Fruit fly (Drosophila melanogaster) whole organism, embryonic: ENCODE measurements around the gene CG12289.

Experiments used
- Aef1 ChIP-seq: fragments of 200-800 bp; sonication (Bioruptor generic); IDR thresholded peaks from 3 replicates; pipeline ENCODE4 v1.3.6; 2022; ENCODE audit warnings: missing biosample characterization, missing genetic modification characterization
- Awh ChIP-seq: fragments of 200-800 bp; sonication (Bioruptor generic); IDR thresholded peaks from 2 replicates; pipeline ENCODE4, ENCODE4 v1.3.6; 2022; ENCODE audit warnings: missing biosample characterization, missing genetic modification characterization
- Bgb ChIP-seq: fragments of 200-800 bp; sonication (Bioruptor generic); IDR thresholded peaks from 2 replicates; pipeline ENCODE4 v1.3.6; 2022; ENCODE audit warnings: missing biosample characterization, missing genetic modification characterization; ENCODE audit not compliant: partially characterized antibody
- CG10543 ChIP-seq: fragments of 200-800 bp; sonication (Bioruptor generic); optimal IDR thresholded peaks from 3 replicates; lab custom pipeline; 2017; ENCODE audit warnings: missing biosample characterization, mild to moderate bottlenecking, missing genetic modification characterization, moderate library complexity
- CG10959 ChIP-seq: fragments of 200-800 bp; sonication (Bioruptor generic); IDR thresholded peaks from 2 replicates; pipeline ENCODE4 v1.3.6; 2022; ENCODE audit warnings: missing biosample characterization, missing genetic modification characterization
- CG10979 ChIP-seq: fragments of 200-800 bp; sonication (Bioruptor generic); optimal IDR thresholded peaks from 2 replicates; lab custom pipeline; 2018; ENCODE audit warnings: missing biosample characterization, mild to moderate bottlenecking, missing genetic modification characterization, moderate library complexity
- CG11093 ChIP-seq: fragments of 200-800 bp; sonication (Bioruptor generic); IDR thresholded peaks from 3 replicates; pipeline ENCODE4 v1.3.6; 2022; ENCODE audit warnings: missing biosample characterization, missing genetic modification characterization
- CG11456 ChIP-seq: fragments of 200-800 bp; sonication (Bioruptor generic); IDR thresholded peaks from 3 replicates; pipeline ENCODE4 v1.3.6; 2022; ENCODE audit warnings: missing biosample characterization, missing genetic modification characterization
- CG11504 ChIP-seq: fragments of 200-800 bp; sonication (Bioruptor generic); optimal IDR thresholded peaks from 3 replicates; lab custom pipeline; 2019; ENCODE audit warnings: missing biosample characterization, mild to moderate bottlenecking, missing genetic modification characterization, moderate library complexity
- CG11723 ChIP-seq: fragments of 200-800 bp; sonication (Bioruptor generic); optimal IDR thresholded peaks from 2 replicates; lab custom pipeline; 2017; ENCODE audit warnings: missing biosample characterization, mild to moderate bottlenecking, missing genetic modification characterization
- CG13624 ChIP-seq: fragments of 200-800 bp; sonication (Bioruptor generic); optimal IDR thresholded peaks from 2 replicates; lab custom pipeline; 2016; ENCODE audit warnings: missing biosample characterization, missing genetic modification characterization
- CG14441 ChIP-seq: fragments of 200-800 bp; sonication (Bioruptor generic); IDR thresholded peaks from 2 replicates; pipeline ENCODE4 v1.3.6; 2022; ENCODE audit warnings: missing biosample characterization, missing genetic modification characterization
- CG15696 ChIP-seq: fragments of 200-800 bp; sonication (Bioruptor generic); optimal IDR thresholded peaks from 2 replicates; lab custom pipeline; 2019; ENCODE audit warnings: missing biosample characterization, mild to moderate bottlenecking, missing genetic modification characterization, moderate library complexity
- CG16779 ChIP-seq: fragments of 200-800 bp; sonication (Bioruptor generic); IDR thresholded peaks from 2 replicates; pipeline ENCODE4 v1.3.6; 2022; ENCODE audit warnings: missing biosample characterization, missing genetic modification characterization
- CG17361 ChIP-seq: fragments of 200-800 bp; sonication (Bioruptor generic); IDR thresholded peaks from 3 replicates; pipeline ENCODE4 v1.3.6; 2022; ENCODE audit warnings: missing biosample characterization, missing genetic modification characterization
- CG18599 ChIP-seq: fragments of 200-800 bp; sonication (Bioruptor generic); optimal IDR thresholded peaks from 3 replicates; lab custom pipeline; 2017; ENCODE audit warnings: missing biosample characterization, missing genetic modification characterization, mild to moderate bottlenecking, moderate library complexity, missing genetic modification reagents
- CG2129 ChIP-seq: fragments of 200-800 bp; sonication (Bioruptor generic); IDR thresholded peaks from 2 replicates; pipeline ENCODE4 v1.3.6; 2022; ENCODE audit warnings: missing biosample characterization, missing genetic modification characterization; ENCODE audit not compliant: partially characterized antibody
- CG2712 ChIP-seq: fragments of 200-800 bp; optimal IDR thresholded peaks from 3 replicates; lab custom pipeline; 2019; ENCODE audit warnings: missing biosample characterization, mild to moderate bottlenecking, missing genetic modification characterization, moderate library complexity
- CG30403 ChIP-seq: fragments of 200-800 bp; sonication (Bioruptor generic); optimal IDR thresholded peaks from 3 replicates; lab custom pipeline; 2016; ENCODE audit warnings: missing biosample characterization, missing genetic modification characterization
- CG32772 ChIP-seq: fragments of 200-800 bp; sonication (Bioruptor generic); IDR thresholded peaks from 2 replicates; pipeline ENCODE4 v1.3.6; 2022; ENCODE audit warnings: missing biosample characterization, missing genetic modification characterization
- CG3407 ChIP-seq: fragments of 200-800 bp; sonication (Bioruptor generic); optimal IDR thresholded peaks from 2 replicates; lab custom pipeline; 2018; ENCODE audit warnings: missing biosample characterization, mild to moderate bottlenecking, missing genetic modification characterization
- CG4360 ChIP-seq: fragments of 200-800 bp; sonication (Bioruptor generic); IDR thresholded peaks from 2 replicates; pipeline ENCODE4 v1.3.6; 2022; ENCODE audit warnings: missing biosample characterization, missing genetic modification characterization
- CG6689 ChIP-seq: fragments of 200-800 bp; sonication (Bioruptor generic); IDR thresholded peaks from 2 replicates; pipeline ENCODE4 v1.3.6; 2022; ENCODE audit warnings: missing biosample characterization, missing genetic modification characterization
- CG8359 ChIP-seq: fragments of 200-800 bp; sonication (Bioruptor generic); optimal IDR thresholded peaks from 2 replicates; lab custom pipeline; 2017; ENCODE audit warnings: missing biosample characterization, mild to moderate bottlenecking, missing genetic modification characterization, borderline replicate concordance
- CkIIα-i1 ChIP-seq: fragments of 200-800 bp; sonication (Bioruptor generic); IDR thresholded peaks from 2 replicates; pipeline ENCODE4 v1.3.6; 2022; ENCODE audit warnings: missing biosample characterization, missing genetic modification characterization
- Dfd ChIP-seq, 2 experiments: fragments of >200 bp; optimal IDR thresholded peaks; 2 replicates each; lab custom pipeline; 2017; ENCODE audit warnings: missing biosample characterization in 2 of 2, missing genetic modification characterization in 2 of 2
- ERR ChIP-seq: fragments of 200-800 bp; sonication (Bioruptor generic); optimal IDR thresholded peaks from 2 replicates; lab custom pipeline; 2016; ENCODE audit warnings: missing biosample characterization, missing genetic modification characterization
- Fer1 ChIP-seq: fragments of 200-800 bp; sonication (Bioruptor generic); optimal IDR thresholded peaks from 2 replicates; lab custom pipeline; 2017; ENCODE audit warnings: missing biosample characterization, mild to moderate bottlenecking, missing genetic modification characterization
- H15 ChIP-seq: fragments of 200-800 bp; sonication (Bioruptor generic); IDR thresholded peaks from 3 replicates; pipeline ENCODE4 v1.3.6; 2022; ENCODE audit warnings: missing biosample characterization, missing genetic modification characterization
- Hr39 ChIP-seq: fragments of >200 bp; optimal IDR thresholded peaks from 2 replicates; lab custom pipeline; 2017
- Lhr ChIP-seq: fragments of 200-800 bp; sonication (Bioruptor generic); optimal IDR thresholded peaks from 3 replicates; lab custom pipeline; 2017; ENCODE audit warnings: mild to moderate bottlenecking, missing biosample characterization, missing genetic modification reagents, missing genetic modification characterization
- Med ChIP-seq: fragments of 200-800 bp; sonication (Bioruptor generic); peaks from one replicate; lab custom pipeline; 2016; ENCODE audit warnings: missing biosample characterization, missing genetic modification characterization, mild to moderate bottlenecking, inconsistent platforms, moderate library complexity
- Neu2 ChIP-seq: fragments of 200-800 bp; sonication (Bioruptor generic); optimal IDR thresholded peaks from 3 replicates; lab custom pipeline; 2016; ENCODE audit warnings: missing biosample characterization, missing genetic modification characterization, borderline replicate concordance
- NfI ChIP-seq: fragments of 200-800 bp; sonication (Bioruptor generic); optimal IDR thresholded peaks from 3 replicates; lab custom pipeline; 2018; ENCODE audit warnings: missing biosample characterization, mild to moderate bottlenecking, missing genetic modification characterization, moderate library complexity
- Optix ChIP-seq: fragments of 200-800 bp; sonication (Bioruptor generic); IDR thresholded peaks from 3 replicates; pipeline ENCODE4 v1.3.6; 2022; ENCODE audit warnings: missing biosample characterization, missing genetic modification characterization
- Rx ChIP-seq: fragments of 200-800 bp; sonication (Bioruptor generic); IDR thresholded peaks from 2 replicates; pipeline ENCODE4 v1.3.6; 2022; ENCODE audit warnings: missing biosample characterization, missing genetic modification characterization
- ara ChIP-seq: fragments of 200-800 bp; sonication (Bioruptor generic); IDR thresholded peaks from 2 replicates; pipeline ENCODE4 v1.3.6; 2022; ENCODE audit warnings: missing biosample characterization, missing genetic modification characterization
- az2 ChIP-seq: fragments of 200-800 bp; sonication (Bioruptor generic); optimal IDR thresholded peaks from 3 replicates; lab custom pipeline; 2016; ENCODE audit warnings: missing biosample characterization, missing genetic modification characterization
- ci ChIP-seq: fragments of 200-800 bp; sonication (Bioruptor generic); IDR thresholded peaks from 3 replicates; pipeline ENCODE4 v1.3.6; 2022; ENCODE audit warnings: missing biosample characterization, missing genetic modification characterization
- dati ChIP-seq: fragments of 200-800 bp; sonication (Bioruptor generic); IDR thresholded peaks from 2 replicates; pipeline ENCODE4 v1.3.6; 2022; ENCODE audit warnings: missing biosample characterization, missing genetic modification characterization
- gem ChIP-seq: fragments of 200-800 bp; sonication (Bioruptor generic); optimal IDR thresholded peaks from 2 replicates; lab custom pipeline; 2019; ENCODE audit warnings: missing biosample characterization, mild to moderate bottlenecking, missing genetic modification characterization, moderate library complexity
- kni ChIP-seq: fragments of 200-800 bp; sonication (Bioruptor generic); optimal IDR thresholded peaks from 3 replicates; lab custom pipeline; 2017; ENCODE audit warnings: mild to moderate bottlenecking, missing biosample characterization, missing genetic modification reagents, missing genetic modification characterization
- lov ChIP-seq, 2 experiments: fragments of 200-800 bp in 1 of 2; fragments of >200 bp in 1 of 2; sonication (Bioruptor generic) in 1 of 2; IDR thresholded peaks in 1 of 2; optimal IDR thresholded peaks in 1 of 2; 2 replicates in 1 of 2; 3 replicates in 1 of 2; pipeline versions ENCODE4 v1.3.6 to Lab custom; 2017 to 2022; ENCODE audit warnings: missing biosample characterization in 1 of 2, missing genetic modification characterization in 1 of 2
- mam ChIP-seq: fragments of 200-800 bp; sonication (Bioruptor generic); optimal IDR thresholded peaks from 3 replicates; lab custom pipeline; 2016; ENCODE audit warnings: missing biosample characterization, missing genetic modification characterization
- mirr ChIP-seq: fragments of 200-800 bp; sonication (Bioruptor generic); optimal IDR thresholded peaks from 3 replicates; lab custom pipeline; 2018; ENCODE audit warnings: missing biosample characterization, mild to moderate bottlenecking, missing genetic modification characterization
- otp ChIP-seq: fragments of 200-800 bp; sonication (Bioruptor generic); IDR thresholded peaks from 3 replicates; pipeline ENCODE4, ENCODE4 v1.3.6; 2022; ENCODE audit warnings: missing biosample characterization, missing genetic modification characterization
- phol ChIP-seq: fragments of 200-800 bp; sonication (Bioruptor generic); optimal IDR thresholded peaks from 3 replicates; lab custom pipeline; 2018; ENCODE audit warnings: missing biosample characterization, mild to moderate bottlenecking, missing genetic modification characterization, moderate library complexity
- prd ChIP-seq, 3 experiments: fragments of >200 bp in 2 of 3; fragments of 200-800 bp in 1 of 3; sonication (Bioruptor generic) in 1 of 3; optimal IDR thresholded peaks in 2 of 3; IDR thresholded peaks in 1 of 3; 2 replicates in 2 of 3; 3 replicates in 1 of 3; pipeline versions ENCODE4 v1.3.6 to Lab custom; 2017 to 2022; ENCODE audit warnings: missing biosample characterization in 1 of 3, missing genetic modification characterization in 1 of 3
- sr ChIP-seq: fragments of 200-800 bp; sonication (Bioruptor generic); IDR thresholded peaks from 3 replicates; pipeline ENCODE4 v1.3.6; 2022; ENCODE audit warnings: missing biosample characterization, missing genetic modification characterization
- sug ChIP-seq: fragments of 200-800 bp; optimal IDR thresholded peaks from 2 replicates; lab custom pipeline; 2019; ENCODE audit warnings: missing biosample characterization, mild to moderate bottlenecking, missing genetic modification characterization, moderate library complexity
- vvl ChIP-seq: fragments of 200-800 bp; sonication (Bioruptor generic); IDR thresholded peaks from 2 replicates; pipeline ENCODE4 v1.3.6; 2022; ENCODE audit warnings: missing biosample characterization, missing genetic modification characterization
- yki ChIP-seq: fragments of >200 bp; optimal IDR thresholded peaks from 3 replicates; lab custom pipeline; 2018

The CG12289 gene

DNA sequence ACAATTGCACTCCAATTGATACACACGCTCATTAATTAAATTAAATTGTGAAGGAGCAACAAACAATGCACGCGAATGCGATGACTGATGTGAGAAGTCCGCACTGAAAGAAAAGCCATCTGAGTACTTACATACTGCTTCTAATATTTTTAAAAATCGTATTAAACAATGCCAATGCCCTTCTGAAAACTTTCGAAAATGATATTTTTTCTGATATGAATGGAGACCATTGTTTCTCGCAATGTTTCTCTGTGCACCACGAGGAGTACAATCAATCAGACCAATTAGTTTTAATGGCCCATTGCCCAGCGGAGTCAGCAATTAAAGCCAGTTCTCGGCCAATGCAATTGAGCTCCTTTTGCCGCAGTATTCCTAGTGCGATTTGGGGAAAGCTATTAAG, 25.1 kb downstream of the CG12289 start (continued):
- no peak for TF ChIP-seq dati
- TF ChIP-seq ERR (GFP tag; lab: Kevin White, UChicago): no peak
- TF ChIP-seq CG11723 (GFP tag; lab: Kevin White, UChicago): no peak
- no peak for TF ChIP-seq mirr (GFP tag; lab: Kevin White, UChicago)
- TF ChIP-seq sug (tag; lab: Kevin White, UChicago): no peak
- no peak for TF ChIP-seq CG13624 (GFP tag; lab: Kevin White, UChicago)
- TF ChIP-seq CG16779 (GFP tag; lab: Robert Waterston, UW): no peak
- peak; percentile 66 for TF ChIP-seq Med (GFP tag; lab: Kevin White, UChicago)
- TF ChIP-seq CG3407 (GFP tag; lab: Kevin White, UChicago): no peak
- TF ChIP-seq H15 (GFP tag; lab: Robert Waterston, UW): peak; percentile 44; the same call in 1 of the 3 replicates
- no peak for TF ChIP-seq prd (optimal IDR thresholded peaks at IDR 0.05; lab: Kevin White, UChicago)
- peak; percentile 70 for TF ChIP-seq prd (GFP tag; IDR thresholded peaks at IDR 0.05; lab: Robert Waterston, UW)
- no peak for TF ChIP-seq CG18599 (GFP tag; lab: Kevin White, UChicago)
- TF ChIP-seq CG11456 (GFP tag; lab: Robert Waterston, UW): no peak
- no peak for TF ChIP-seq CG11093 (GFP tag; lab: Robert Waterston, UW)
- peak; percentile 28; the same call in 1 of the 2 replicates for TF ChIP-seq CG6689
- no peak for TF ChIP-seq sr (GFP tag; lab: Robert Waterston, UW)
- no peak for TF ChIP-seq CG17361 (GFP tag; lab: Robert Waterston, UW)
- TF ChIP-seq gem (tag; lab: Kevin White, UChicago): peak; percentile 37
- no peak for TF ChIP-seq NfI (GFP tag; lab: Kevin White, UChicago)
- peak; percentile 28 for TF ChIP-seq CG2712 (tag; lab: Kevin White, UChicago)
- TF ChIP-seq CG10959 (GFP tag; lab: Robert Waterston, UW): peak; percentile 61
- TF ChIP-seq Lhr (GFP tag; lab: Kevin White, UChicago): no peak
- 0 out of 2 replicates have a peak, but pooled peaks have one; percentile 10 for TF ChIP-seq CG32772 (GFP tag; lab: Robert Waterston, UW)
- TF ChIP-seq CG2129 (GFP tag; lab: Robert Waterston, UW): no peak
- peak; percentile 49 for TF ChIP-seq vvl
- 0 out of 3 replicates have a peak, but pooled peaks have one; percentile 25 for TF ChIP-seq otp (GFP tag; lab: Robert Waterston, UW)
- peak; percentile 24 for TF ChIP-seq CG11504 (tag; lab: Kevin White, UChicago)
- TF ChIP-seq Rx (GFP tag; lab: Robert Waterston, UW): no peak
- no peak for TF ChIP-seq Fer1
- peak; percentile 45; the same call in 1 of the 2 replicates for TF ChIP-seq ara (GFP tag; lab: Robert Waterston, UW)
- TF ChIP-seq az2: no peak
- TF ChIP-seq CG14441: no peak
- no peak for TF ChIP-seq yki (lab: Kevin White, UChicago)
- TF ChIP-seq CG4360: no peak
- peak; percentile 18 for TF ChIP-seq CG15696 (tag; lab: Kevin White, UChicago)
- peak; percentile 23 for TF ChIP-seq phol
- no peak for TF ChIP-seq lov (optimal IDR thresholded peaks at IDR 0.05; lab: Kevin White, UChicago)
- TF ChIP-seq lov (GFP tag; IDR thresholded peaks at IDR 0.05; lab: Robert Waterston, UW): 0 out of 3 replicates have a peak, but pooled peaks have one; percentile 17
- peak; percentile 13 for TF ChIP-seq CG10979 (tag; lab: Kevin White, UChicago)
- TF ChIP-seq CG30403 (GFP tag; lab: Kevin White, UChicago): peak; percentile 20
- TF ChIP-seq mam (GFP tag; lab: Kevin White, UChicago): no peak

DNA sequence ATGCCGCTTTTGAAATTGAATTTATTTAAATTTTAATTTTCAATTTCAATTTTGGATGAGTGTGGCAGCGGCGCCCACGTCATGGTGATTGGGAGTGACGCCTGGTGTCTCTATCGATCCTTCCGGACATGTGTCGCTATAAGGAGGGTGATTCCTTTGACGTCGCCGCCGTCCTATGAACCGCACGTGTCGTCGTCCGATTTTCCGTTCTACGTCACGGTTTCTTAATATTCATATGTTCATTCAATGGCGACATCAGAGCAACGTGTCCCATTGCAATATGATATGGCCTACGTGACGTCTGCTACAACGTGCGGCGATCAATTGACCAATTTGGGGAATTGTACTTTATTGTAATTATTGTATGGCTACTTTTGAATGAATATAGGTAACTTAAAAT, 25.8 kb downstream of the CG12289 start:
- TF ChIP-seq ci (GFP tag; lab: Robert Waterston, UW) (0 out of 3 replicates have a peak, but pooled peaks have one; percentile 19), CG10543 (GFP tag; lab: Kevin White, UChicago) (no peak), Awh (GFP tag; lab: Robert Waterston, UW) (no peak), Aef1 (no peak), Hr39 (no peak), CG11723 (GFP tag; lab: Kevin White, UChicago) (no peak), Dfd (GFP tag; optimal IDR thresholded peaks at IDR 0.05; lab: Kevin White, UChicago) (no peak), CG8359 (GFP tag; lab: Kevin White, UChicago) (no peak), Bgb (GFP tag; lab: Robert Waterston, UW) (no peak), kni (GFP tag; lab: Kevin White, UChicago) (peak; percentile 26), CkIIα-i1 (no peak), mirr (GFP tag; lab: Kevin White, UChicago) (no peak), Optix (GFP tag; lab: Robert Waterston, UW) (no peak), Neu2 (GFP tag; lab: Kevin White, UChicago) (no peak)
